Fruit fly (Drosophila melanogaster) ovary, adult (tissue): ENCODE results near the gene CG1233.

Source experiments
- CG17801 ChIP-seq: fragments of 200-800 bp; optimal IDR thresholded peaks from 2 replicates; lab custom pipeline; 2019; ENCODE audit warnings: missing biosample characterization, mild to moderate bottlenecking, missing genetic modification characterization, moderate library complexity; ENCODE audit not compliant: partially characterized antibody

The CG1233 gene

dm6 chr3L:361201-361600 is at the start of gene CG1233, which contains the start of gene Cdc5:
CG1233 (plus strand) TSS chr3L:361472.
Cdc5 (minus strand) TSS chr3L:361383.
- TF ChIP-seq CG17801 (GFP tag; lab: Kevin White, UChicago) = peak; percentile 76

- peak; percentile 29 for TF ChIP-seq CG17801 (GFP tag; lab: Kevin White, UChicago)
Observed at dm6 chr3L:311607-312006, 49.7 kb upstream of the CG1233 start.

- no peak for TF ChIP-seq CG17801 (GFP tag; lab: Kevin White, UChicago)
Observed at dm6 chr3L:312323-312722, 48.9 kb upstream of the CG1233 start.

- TF ChIP-seq CG17801 (GFP tag; lab: Kevin White, UChicago) = no peak
Observed at dm6 chr3L:315140-315539, 46.1 kb upstream of the CG1233 start.

DNA sequence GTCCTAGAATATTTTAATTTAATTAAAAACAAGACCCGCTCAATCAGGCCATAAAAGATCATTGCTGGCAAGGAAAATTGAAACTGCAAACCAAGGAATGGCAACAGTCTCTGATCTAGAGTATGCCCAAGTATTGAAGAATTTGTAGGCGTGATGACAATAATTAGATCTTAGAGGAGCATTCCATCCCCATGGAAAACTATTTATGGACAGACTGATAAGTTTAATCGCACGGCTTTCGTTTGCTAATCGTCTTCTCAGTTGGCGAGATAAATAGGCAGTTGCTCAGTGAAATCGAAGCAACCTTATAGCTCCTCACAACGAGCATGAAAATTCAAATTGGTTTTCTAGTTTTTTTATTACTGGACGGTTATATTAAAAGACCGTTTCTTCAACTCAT is 44.5 kb upstream of the CG1233 start, which contains the start of gene ddbt:
ddbt (plus strand) TSS at position 301 of the 400 bp plus-strand sequence.
- TF ChIP-seq CG17801 (GFP tag; lab: Kevin White, UChicago) = no peak

DNA sequence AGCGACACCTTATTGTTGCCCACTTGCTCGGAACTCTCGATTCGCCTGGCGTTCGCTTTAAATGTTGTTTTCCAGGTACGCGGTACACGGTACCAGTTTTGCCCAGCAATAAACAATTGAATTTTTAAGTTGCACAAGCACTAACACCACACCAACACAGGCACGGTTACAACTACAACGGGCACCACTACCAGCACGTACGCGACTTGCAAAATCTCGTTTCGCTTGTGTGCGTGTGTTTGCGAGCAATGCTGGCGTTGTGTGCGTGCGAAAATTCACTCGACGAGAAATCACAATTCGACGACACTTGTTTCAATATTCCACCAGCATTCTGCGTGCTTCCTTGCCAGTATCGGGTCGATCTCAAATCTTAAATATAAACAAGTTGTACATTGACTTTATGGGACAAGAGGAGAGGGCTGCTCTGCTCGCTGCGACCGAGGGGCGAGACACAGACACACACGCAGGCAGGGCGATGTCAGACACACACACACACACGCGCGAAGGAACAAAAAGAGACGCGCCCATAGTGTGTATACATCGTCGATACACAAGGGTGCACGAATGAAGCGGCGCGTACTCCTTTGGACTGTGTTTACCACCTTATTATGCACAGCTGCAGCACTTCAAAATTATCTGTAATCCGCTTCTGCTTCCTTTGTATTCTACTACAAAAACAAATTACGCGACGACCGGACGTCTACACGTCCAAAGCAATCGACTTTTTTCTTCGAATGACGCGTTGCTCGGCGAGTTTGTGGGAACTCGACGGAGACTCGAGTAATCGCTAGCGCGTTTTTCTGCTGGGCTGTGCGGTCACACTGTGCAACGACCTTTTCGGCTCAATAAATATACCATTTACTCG is 41.9 kb upstream of the CG1233 start, which contains the start of gene fwd:
fwd (minus strand) TSS at position 740 of the 865 bp plus-strand sequence.
- TF ChIP-seq CG17801 (GFP tag; lab: Kevin White, UChicago) = peak; percentile 70

dm6 chr3L:320010-320337 is 41.3 kb upstream of the CG1233 start:
- no peak for TF ChIP-seq CG17801 (GFP tag; lab: Kevin White, UChicago)

DNA sequence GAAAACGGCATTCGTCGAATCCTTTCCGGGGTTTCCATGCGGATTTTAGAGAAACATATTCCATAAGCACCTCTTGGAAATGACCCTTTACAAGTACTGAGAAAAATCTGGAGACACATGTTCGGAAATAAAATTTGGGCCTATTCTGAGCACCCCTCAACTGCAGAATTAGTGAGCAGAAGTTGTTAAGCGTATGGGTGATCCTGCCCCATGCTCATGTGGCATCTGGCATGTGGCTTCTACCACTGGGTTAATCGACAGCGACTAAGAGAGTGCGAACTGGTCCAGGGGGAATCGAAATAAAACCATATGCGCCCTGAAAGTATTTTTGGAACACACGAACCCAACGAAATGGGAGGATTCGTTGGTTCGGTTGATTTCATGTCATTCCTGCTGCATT is 40.5 kb upstream of the CG1233 start:
- TF ChIP-seq CG17801 (GFP tag; lab: Kevin White, UChicago) = no peak

DNA sequence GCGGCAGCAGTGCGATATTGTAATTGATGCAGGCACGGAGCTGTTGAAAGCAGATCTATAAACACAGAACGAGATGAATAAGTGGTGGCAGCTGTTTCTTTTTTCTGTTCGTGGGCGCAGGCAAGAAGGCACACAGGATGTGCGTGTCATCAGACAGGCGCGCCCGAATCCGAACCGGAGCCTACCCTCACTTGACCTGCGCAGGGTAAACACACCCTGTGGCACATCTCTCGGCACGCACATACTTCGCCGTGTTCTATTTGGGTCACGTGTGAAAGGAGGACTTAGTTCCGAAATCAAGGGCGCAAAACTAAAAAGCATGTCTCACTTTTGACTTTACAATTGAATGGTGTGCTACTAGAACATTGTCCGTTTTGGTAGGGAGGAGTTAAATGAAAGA is 39.8 kb upstream of the CG1233 start:
- TF ChIP-seq CG17801 (GFP tag; lab: Kevin White, UChicago) = no peak

- no peak for TF ChIP-seq CG17801 (GFP tag; lab: Kevin White, UChicago)
Observed at dm6 chr3L:324486-324885, 36.8 kb upstream of the CG1233 start, which contains the start of gene CG32344. CG32344 (minus strand) TSS chr3L:324720.

DNA sequence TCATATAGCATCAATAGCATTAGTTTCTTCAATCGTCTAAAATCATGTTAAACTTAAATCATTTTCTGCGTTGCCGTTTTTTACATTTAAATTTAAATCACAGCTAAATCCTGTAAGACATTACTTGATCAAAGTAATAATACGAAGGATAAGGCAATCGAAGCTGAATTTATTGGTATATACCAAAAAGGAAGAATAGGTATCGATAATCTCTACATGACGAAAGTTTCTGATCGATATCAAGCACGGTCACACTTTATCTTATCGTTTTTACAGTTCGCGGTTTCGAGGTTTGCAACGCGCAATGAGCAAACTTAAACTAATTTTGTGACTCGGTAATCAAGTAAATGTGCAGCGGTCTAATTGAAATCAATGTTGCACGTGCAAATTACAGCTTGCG is 33.4 kb upstream of the CG1233 start, which contains the start of the genes Atac3 and Ptpmeg:
Atac3 (minus strand) TSS at position 160 of the 400 bp plus-strand sequence.
Ptpmeg (plus strand) TSS at position 265 of the 400 bp plus-strand sequence.
- no peak for TF ChIP-seq CG17801 (GFP tag; lab: Kevin White, UChicago)

DNA sequence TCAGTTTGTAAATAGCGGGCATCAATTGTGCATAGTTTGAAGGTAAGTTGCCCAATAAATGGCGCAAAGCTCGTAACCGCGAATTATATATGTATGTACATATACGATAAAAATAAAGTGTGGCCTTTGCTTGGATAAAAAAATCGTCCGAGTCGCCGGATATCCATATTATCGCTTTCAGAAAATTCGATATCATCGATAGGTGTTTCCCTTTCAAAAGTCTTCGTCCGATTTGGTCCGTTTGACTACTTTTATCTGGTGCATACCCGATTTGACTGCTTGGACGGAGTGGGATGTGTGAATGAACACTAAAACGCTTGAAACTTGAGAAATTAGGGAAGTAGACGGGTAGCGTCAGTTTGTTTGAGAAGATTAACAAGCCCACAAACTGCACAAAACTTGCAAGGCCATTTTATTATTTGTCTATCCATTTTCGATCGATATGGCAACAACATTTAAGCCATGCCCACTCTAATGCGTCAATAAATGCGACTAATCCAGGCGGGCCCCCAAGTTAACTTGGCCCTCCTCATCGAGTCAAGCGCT is 32.0 kb upstream of the CG1233 start:
- TF ChIP-seq CG17801 (GFP tag; lab: Kevin White, UChicago) = no peak

DNA sequence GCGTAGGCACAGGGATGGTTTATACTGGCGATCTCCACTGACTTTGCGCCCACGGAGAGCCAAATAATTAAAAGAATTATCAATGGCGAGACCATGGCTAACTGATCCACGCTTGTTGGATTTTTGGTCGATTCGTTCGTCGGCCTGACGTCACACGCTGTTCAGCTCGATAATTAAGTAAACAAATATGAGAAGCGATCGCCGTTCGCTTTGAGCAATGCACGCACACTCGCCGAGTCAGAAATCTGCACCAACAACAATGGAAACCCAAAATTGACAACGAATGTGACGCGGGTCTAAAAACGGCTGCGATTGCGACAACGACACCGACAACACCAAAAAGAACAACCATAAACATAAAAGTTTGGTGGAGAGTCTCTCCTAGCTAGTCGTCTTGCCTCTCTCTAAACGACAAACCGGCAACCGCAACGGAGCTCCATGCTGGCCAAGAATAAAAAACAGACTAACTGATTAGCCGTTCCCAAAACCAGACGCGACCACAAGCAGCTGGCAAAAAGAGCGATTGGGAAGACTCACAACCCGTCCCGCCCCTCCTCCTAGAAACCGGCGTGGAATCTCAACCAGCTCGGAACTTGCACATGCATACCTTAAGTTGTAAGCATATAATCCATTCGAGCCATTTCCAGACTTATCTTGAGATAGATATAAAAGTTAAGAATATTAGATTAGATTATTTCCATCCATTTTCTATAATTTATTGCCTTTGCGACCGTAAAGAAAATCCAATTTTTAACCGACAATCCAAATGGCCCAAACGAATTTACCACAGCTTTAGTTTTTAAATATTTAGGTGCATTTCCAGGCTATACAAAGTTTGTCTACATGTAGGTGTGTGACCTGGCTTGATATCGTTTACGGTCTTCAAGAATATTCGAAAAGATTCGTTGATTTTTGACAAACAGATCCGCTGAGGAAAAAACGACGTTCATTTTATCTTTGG is 29.1 kb upstream of the CG1233 start, which contains the start of gene mthl9:
mthl9 (minus strand) TSS at position 468 of the 961 bp plus-strand sequence.
- no peak for TF ChIP-seq CG17801 (GFP tag; lab: Kevin White, UChicago)

- no peak for TF ChIP-seq CG17801 (GFP tag; lab: Kevin White, UChicago)
Observed at dm6 chr3L:337148-337547, 24.1 kb upstream of the CG1233 start.
